Worm (Caenorhabditis elegans): ENCODE measurements around the gene che-10.

Gene che-10

ce11 chrII:4663186-4663585 lies 25.0 kb upstream of the che-10 start, which contains the start of gene T05A7.12:
TSS of gene T05A7.12 (minus strand) at chrII:4663286.
- TF ChIP-seq mel-28 (tag; optimal IDR thresholded peaks at IDR 0.05; ENCODE audit: borderline replicate concordance) (no peak), sptf-2 (GFP tag; optimal IDR thresholded peaks at IDR 0.05) (no peak), lir-1 (GFP tag; conservative IDR thresholded peaks at IDR 0.05) (no peak), T26A5.8 (tag; optimal IDR thresholded peaks at IDR 0.05) (no peak), fkh-3 (tag; optimal IDR thresholded peaks at IDR 0.05) (no peak), sea-2 (GFP tag; IDR thresholded peaks at IDR 0.05) (no peak), mes-4 (tag; optimal IDR thresholded peaks at IDR 0.05) (no peak), nhr-27 (tag; optimal IDR thresholded peaks at IDR 0.05) (no peak)

- no peak for TF ChIP-seq bed-2 (GFP tag; IDR thresholded peaks at IDR 0.05)
- TF ChIP-seq ceh-91 (GFP tag; IDR thresholded peaks at IDR 0.05) = no peak
- no peak for TF ChIP-seq die-1 (tag; optimal IDR thresholded peaks at IDR 0.05)
- TF ChIP-seq mel-28 (tag; optimal IDR thresholded peaks at IDR 0.05; ENCODE audit: borderline replicate concordance) = no peak
- TF ChIP-seq nhr-80 (tag; optimal IDR thresholded peaks at IDR 0.05) = no peak
- no peak for TF ChIP-seq attf-3 (GFP tag; conservative IDR thresholded peaks at IDR 0.05)
- TF ChIP-seq C17E4.6 (GFP tag; IDR thresholded peaks at IDR 0.05) = no peak
- no peak for TF ChIP-seq Y53F4B.3 (GFP tag; IDR thresholded peaks at IDR 0.05)
- TF ChIP-seq aptf-3 (GFP tag; IDR thresholded peaks at IDR 0.05) = no peak
- no peak for TF ChIP-seq madf-6 (GFP tag; IDR thresholded peaks at IDR 0.05)
- TF ChIP-seq let-526 (GFP tag; IDR thresholded peaks at IDR 0.05) = no peak
- no peak for TF ChIP-seq snpc-3.4 (tag; optimal IDR thresholded peaks at IDR 0.05)
- TF ChIP-seq K12H6.12 (tag; optimal IDR thresholded peaks at IDR 0.05) = no peak
Observed at ce11 chrII:4661278-4661677, 23.1 kb upstream of the che-10 start, which contains the start of gene T05A7.13. TSS of gene T05A7.13 (minus strand) at chrII:4661378.

- TF ChIP-seq lin-35 (GFP tag; optimal IDR thresholded peaks at IDR 0.05) = no peak
- TF ChIP-seq nfya-1 (tag; optimal IDR thresholded peaks at IDR 0.05; ENCODE audit: borderline replicate concordance, insufficient read depth) = no peak
- no peak for TF ChIP-seq fkh-3 (tag; optimal IDR thresholded peaks at IDR 0.05)
- TF ChIP-seq repo-1 (tag; optimal IDR thresholded peaks at IDR 0.05) = no peak
- TF ChIP-seq attf-5 (GFP tag; optimal IDR thresholded peaks at IDR 0.05) = no peak
- no peak for TF ChIP-seq ets-4 (GFP tag; optimal IDR thresholded peaks at IDR 0.05)
- no peak for TF ChIP-seq egl-18 (GFP tag; IDR thresholded peaks at IDR 0.05)
- TF ChIP-seq nhr-27 (tag; optimal IDR thresholded peaks at IDR 0.05) = no peak
- no peak for TF ChIP-seq ama-1 (optimal IDR thresholded peaks at IDR 0.05)
- no peak for TF ChIP-seq ama-1 (GFP tag; optimal IDR thresholded peaks at IDR 0.05)
Observed at ce11 chrII:4658245-4658644, 20.1 kb upstream of the che-10 start.

- TF ChIP-seq B0336.3 (GFP tag; IDR thresholded peaks at IDR 0.05) (no peak), ceh-58 (GFP tag; IDR thresholded peaks at IDR 0.05) (no peak), snpc-1.1 (tag; optimal IDR thresholded peaks at IDR 0.05; ENCODE audit: insufficient read depth) (no peak)
Observed at ce11 chrII:4657370-4657769, 19.2 kb upstream of the che-10 start.

ce11 chrII:4655834-4656233 lies 17.7 kb upstream of the che-10 start, which contains the start of gene fut-6:
TSS of gene fut-6 (minus strand) at chrII:4655934.
- TF ChIP-seq F39B2.1 (GFP tag; IDR thresholded peaks at IDR 0.05) (no peak), aptf-3 (GFP tag; IDR thresholded peaks at IDR 0.05) (no peak), rpc-1 (optimal IDR thresholded peaks at IDR 0.05) (no peak), rpc-1 (tag; optimal IDR thresholded peaks at IDR 0.05) (no peak)

Data from whole organism, young adult.